Worm (Caenorhabditis elegans): ENCODE data around the gene F09E5.3.
A peak's percentile ranks its signal among the peaks of the same experiment; 100 is the strongest.

The F09E5.3 gene

ce11 chrII:5373275-5374047 lies at the start of gene F09E5.3, which contains the start of gene agt-2:
Gene F09E5.3 (plus strand): TSS chrII:5373997.
Gene agt-2 (minus strand): TSS chrII:5373827.
- TF ChIP-seq lin-13 (GFP tag; optimal IDR thresholded peaks at IDR 0.05), result peak; percentile 88
- TF ChIP-seq ceh-82 (tag; optimal IDR thresholded peaks at IDR 0.05), result peak; percentile 92 to 95 (median 93)
- peak; percentile 92 for TF ChIP-seq aly-2 (tag; optimal IDR thresholded peaks at IDR 0.05)
- TF ChIP-seq pag-3 (tag; optimal IDR thresholded peaks at IDR 0.05; ENCODE audit: borderline replicate concordance, insufficient read depth), result no peak
- TF ChIP-seq jun-1 (tag; optimal IDR thresholded peaks at IDR 0.05), result peak; percentile 89
- TF ChIP-seq hlh-4 (tag; optimal IDR thresholded peaks at IDR 0.05), result no peak
- TF ChIP-seq mef-2 (tag; optimal IDR thresholded peaks at IDR 0.05), result peak; percentile 28
- peak; percentile 63 for TF ChIP-seq hpl-2 (GFP tag; optimal IDR thresholded peaks at IDR 0.05)
- peak; percentile 91 to 94 for TF ChIP-seq efl-1 (optimal IDR thresholded peaks at IDR 0.05)
- peak; percentile 88 to 99 for TF ChIP-seq efl-1 (GFP tag; optimal IDR thresholded peaks at IDR 0.05 in 1 of 2)
- TF ChIP-seq lsy-2 (tag; optimal IDR thresholded peaks at IDR 0.05), result peak; percentile 95 to 97
- TF ChIP-seq ceh-90 (tag; optimal IDR thresholded peaks at IDR 0.05), result peak; percentile 37
- peak; percentile 88 for TF ChIP-seq mab-9 (GFP tag; IDR thresholded peaks at IDR 0.05)
- peak; percentile 82 for TF ChIP-seq elt-2 (tag; optimal IDR thresholded peaks at IDR 0.05)
- peak; percentile 85 for TF ChIP-seq ceh-8 (GFP tag; optimal IDR thresholded peaks at IDR 0.05)
- no peak for TF ChIP-seq alr-1 (tag; optimal IDR thresholded peaks at IDR 0.05; ENCODE audit: borderline replicate concordance)
- TF ChIP-seq lin-39 (tag; optimal IDR thresholded peaks at IDR 0.05), result peak; percentile 94
- TF ChIP-seq lin-14 (GFP tag; optimal IDR thresholded peaks at IDR 0.05), result peak; percentile 96
- peak; percentile 95 for TF ChIP-seq C16A3.4 (tag; optimal IDR thresholded peaks at IDR 0.05)
- TF ChIP-seq mep-1 (tag; optimal IDR thresholded peaks at IDR 0.05), result peak; percentile 98
- TF ChIP-seq unc-130 (tag; optimal IDR thresholded peaks at IDR 0.05), result peak; percentile 95
- TF ChIP-seq xbp-1 (tag; optimal IDR thresholded peaks at IDR 0.05), result peak; percentile 95
- TF ChIP-seq blmp-1 (tag; optimal IDR thresholded peaks at IDR 0.05), result peak; percentile 81
- peak in 1 of 2 experiments; percentile 81 for TF ChIP-seq ztf-11 (tag; optimal IDR thresholded peaks at IDR 0.05)
- peak; percentile 94 for TF ChIP-seq tbx-2 (tag; optimal IDR thresholded peaks at IDR 0.05)
- TF ChIP-seq pax-3 (tag; optimal IDR thresholded peaks at IDR 0.05), result peak; percentile 83
- peak; percentile 96 for TF ChIP-seq rnt-1 (tag; optimal IDR thresholded peaks at IDR 0.05)
- peak; percentile 82 for TF ChIP-seq lin-15B (tag; optimal IDR thresholded peaks at IDR 0.05)
- TF ChIP-seq fos-1 (tag; optimal IDR thresholded peaks at IDR 0.05), result peak; percentile 89
- peak; percentile 76 for TF ChIP-seq F16B12.6 (tag; optimal IDR thresholded peaks at IDR 0.05)
- TF ChIP-seq tlp-1 (tag; optimal IDR thresholded peaks at IDR 0.05), result no peak
- TF ChIP-seq fkh-4 (tag; optimal IDR thresholded peaks at IDR 0.05; ENCODE audit: borderline replicate concordance), result peak; percentile 13
- peak; percentile 98 for TF ChIP-seq snu-23 (GFP tag; optimal IDR thresholded peaks at IDR 0.05)
- peak; percentile 26 for TF ChIP-seq zag-1 (tag; optimal IDR thresholded peaks at IDR 0.05)
- peak; percentile 88 to 91 (median 90) for TF ChIP-seq dpl-1 (GFP tag; optimal IDR thresholded peaks at IDR 0.05)
- peak in 1 of 2 experiments; percentile 84 for TF ChIP-seq mdl-1 (tag; optimal IDR thresholded peaks at IDR 0.05)
- TF ChIP-seq ceh-63 (GFP tag; optimal IDR thresholded peaks at IDR 0.05), result no peak
- TF ChIP-seq skn-1 (tag; optimal IDR thresholded peaks at IDR 0.05), result peak; percentile 94
- TF ChIP-seq lin-35 (GFP tag; optimal IDR thresholded peaks at IDR 0.05), result peak; percentile 93
- TF ChIP-seq hlh-17 (GFP tag; optimal IDR thresholded peaks at IDR 0.05; ENCODE audit: borderline replicate concordance), result no peak
- TF ChIP-seq nhr-71 (tag; optimal IDR thresholded peaks at IDR 0.05), result peak; percentile 97
- TF ChIP-seq unc-98 (GFP tag; IDR thresholded peaks at IDR 0.05), result no peak
- peak; percentile 93 for TF ChIP-seq nhr-85 (tag)
- peak; percentile 86 for TF ChIP-seq ama-1 (optimal IDR thresholded peaks at IDR 0.05)
- TF ChIP-seq egl-27 (tag; optimal IDR thresholded peaks at IDR 0.05), result peak; percentile 1 to 14
- peak; percentile 89 for TF ChIP-seq snpc-4 (tag; optimal IDR thresholded peaks at IDR 0.05)
- peak; percentile 25 for TF ChIP-seq vab-15 (tag; optimal IDR thresholded peaks at IDR 0.05)
- peak in 3 of 6 experiments; percentile 43 to 81 (median 77) for TF ChIP-seq elt-3 (tag; optimal IDR thresholded peaks at IDR 0.05)
- TF ChIP-seq pqm-1 (tag; optimal IDR thresholded peaks at IDR 0.05), result no peak
- TF ChIP-seq egl-13 (tag; optimal IDR thresholded peaks at IDR 0.05), result peak; percentile 84
- TF ChIP-seq ztf-4 (tag; optimal IDR thresholded peaks at IDR 0.05), result peak; percentile 91
